Worm (Caenorhabditis elegans): ENCODE data around the gene C31H2.3.

- TF ChIP-seq mdl-1 (tag; optimal IDR thresholded peaks at IDR 0.05) = no peak
- no peak for TF ChIP-seq egl-27 (tag; optimal IDR thresholded peaks at IDR 0.05)
- TF ChIP-seq ceh-82 (tag; optimal IDR thresholded peaks at IDR 0.05) = no peak
- TF ChIP-seq unc-62 (GFP tag; optimal IDR thresholded peaks at IDR 0.05) = no peak
- no peak for TF ChIP-seq zag-1 (tag; optimal IDR thresholded peaks at IDR 0.05)
- no peak for TF ChIP-seq fos-1 (tag; optimal IDR thresholded peaks at IDR 0.05)
These were observed 31.8 kb downstream of the C31H2.3 start for ce11 chrX:5122369-5122768.
